Fruit fly (Drosophila melanogaster) whole organism, embryonic: ENCODE results near the gene Hip14.

Experiments used
- Ada2b ChIP-seq: fragments of 200-800 bp; sonication (Bioruptor generic); IDR thresholded peaks from 2 replicates; pipeline ENCODE4 v1.3.6; 2022; ENCODE audit warnings: missing biosample characterization, missing genetic modification characterization
- Adf1 ChIP-seq: fragments of 200-800 bp; sonication (Bioruptor generic); IDR thresholded peaks from 2 replicates; pipeline ENCODE4 v1.3.6; 2022; ENCODE audit warnings: missing biosample characterization, missing genetic modification characterization
- Asciz ChIP-seq: fragments of 200-800 bp; sonication (Bioruptor generic); optimal IDR thresholded peaks from 2 replicates; lab custom pipeline; 2017; ENCODE audit warnings: missing biosample characterization, mild to moderate bottlenecking, missing genetic modification characterization, missing genetic modification reagents
- Awh ChIP-seq: fragments of 200-800 bp; sonication (Bioruptor generic); IDR thresholded peaks from 2 replicates; pipeline ENCODE4, ENCODE4 v1.3.6; 2022; ENCODE audit warnings: missing biosample characterization, missing genetic modification characterization
- CG11247 ChIP-seq: fragments of 200-800 bp; sonication (Bioruptor generic); IDR thresholded peaks from 2 replicates; pipeline ENCODE4 v1.3.6; 2022; ENCODE audit warnings: missing biosample characterization, missing genetic modification characterization
- CG12104 ChIP-seq: fragments of 200-800 bp; sonication (Bioruptor generic); optimal IDR thresholded peaks from 3 replicates; lab custom pipeline; 2016; ENCODE audit warnings: missing biosample characterization, missing genetic modification characterization
- CG12236 ChIP-seq: fragments of 200-800 bp; sonication (Bioruptor generic); optimal IDR thresholded peaks from 2 replicates; lab custom pipeline; 2016; ENCODE audit warnings: missing biosample characterization, missing genetic modification characterization
- CG12659 ChIP-seq: fragments of 200-800 bp; sonication (Bioruptor generic); optimal IDR thresholded peaks from 3 replicates; lab custom pipeline; 2017; ENCODE audit warnings: mild to moderate bottlenecking, missing biosample characterization, missing genetic modification reagents, missing genetic modification characterization
- CG14014 ChIP-seq: fragments of 200-800 bp; sonication (Bioruptor generic); IDR thresholded peaks from 2 replicates; pipeline ENCODE4 v1.3.6; 2022; ENCODE audit warnings: missing biosample characterization, missing genetic modification characterization
- CG15073 ChIP-seq: fragments of 200-800 bp; sonication (Bioruptor generic); optimal IDR thresholded peaks from 2 replicates; lab custom pipeline; 2016; ENCODE audit warnings: missing biosample characterization, missing genetic modification characterization
- CG17361 ChIP-seq: fragments of 200-800 bp; sonication (Bioruptor generic); IDR thresholded peaks from 3 replicates; pipeline ENCODE4 v1.3.6; 2022; ENCODE audit warnings: missing biosample characterization, missing genetic modification characterization
- CG17802 ChIP-seq: fragments of 200-800 bp; sonication (Bioruptor generic); optimal IDR thresholded peaks from 2 replicates; lab custom pipeline; 2018; ENCODE audit warnings: missing biosample characterization, mild to moderate bottlenecking, missing genetic modification characterization, moderate library complexity
- CG2199 ChIP-seq: fragments of 200-800 bp; sonication (Bioruptor generic); IDR thresholded peaks from 3 replicates; pipeline ENCODE4 v1.3.6; 2022; ENCODE audit warnings: missing biosample characterization, missing genetic modification characterization
- CG2712 ChIP-seq: fragments of 200-800 bp; optimal IDR thresholded peaks from 3 replicates; lab custom pipeline; 2019; ENCODE audit warnings: missing biosample characterization, mild to moderate bottlenecking, missing genetic modification characterization, moderate library complexity
- CG3407 ChIP-seq: fragments of 200-800 bp; sonication (Bioruptor generic); optimal IDR thresholded peaks from 2 replicates; lab custom pipeline; 2018; ENCODE audit warnings: missing biosample characterization, mild to moderate bottlenecking, missing genetic modification characterization
- CG4282 ChIP-seq: fragments of 200-800 bp; sonication (Bioruptor generic); optimal IDR thresholded peaks from 2 replicates; lab custom pipeline; 2016; ENCODE audit warnings: missing biosample characterization, missing genetic modification characterization
- CG4404 ChIP-seq: fragments of 200-800 bp; sonication (Bioruptor generic); IDR thresholded peaks from 2 replicates; pipeline ENCODE4 v1.3.6; 2022; ENCODE audit warnings: missing biosample characterization, missing genetic modification characterization
- CG4424 ChIP-seq: fragments of 200-800 bp; sonication (Bioruptor generic); optimal IDR thresholded peaks from 3 replicates; lab custom pipeline; 2016; ENCODE audit warnings: missing biosample characterization, missing genetic modification characterization
- CG6791 ChIP-seq: fragments of 200-800 bp; sonication (Bioruptor generic); IDR thresholded peaks from 3 replicates; pipeline ENCODE4 v1.3.6; 2022; ENCODE audit warnings: missing biosample characterization, missing genetic modification characterization; ENCODE audit not compliant: partially characterized antibody
- CG7372 ChIP-seq: fragments of 200-800 bp; sonication (Bioruptor generic); IDR thresholded peaks from 2 replicates; pipeline ENCODE4 v1.3.6; 2022; ENCODE audit warnings: missing biosample characterization, missing genetic modification characterization
- CHES-1-like ChIP-seq: fragments of 200-800 bp; sonication (Bioruptor generic); optimal IDR thresholded peaks from 2 replicates; lab custom pipeline; 2016; ENCODE audit warnings: missing biosample characterization, missing genetic modification characterization
- Dbx ChIP-seq: fragments of 200-800 bp; sonication (Bioruptor generic); IDR thresholded peaks from 3 replicates; pipeline ENCODE4 v1.3.6; 2022; ENCODE audit warnings: missing biosample characterization, missing genetic modification characterization
- Dll ChIP-seq: fragments of 200-800 bp; sonication (Bioruptor generic); IDR thresholded peaks from 4 replicates; pipeline ENCODE4 v1.3.6; 2022; ENCODE audit warnings: missing biosample characterization, missing genetic modification characterization; ENCODE audit not compliant: partially characterized antibody
- Fer1 ChIP-seq: fragments of 200-800 bp; sonication (Bioruptor generic); optimal IDR thresholded peaks from 2 replicates; lab custom pipeline; 2017; ENCODE audit warnings: missing biosample characterization, mild to moderate bottlenecking, missing genetic modification characterization
- Hmx ChIP-seq: fragments of 200-800 bp; sonication (Bioruptor generic); optimal IDR thresholded peaks from 2 replicates; lab custom pipeline; 2016; ENCODE audit warnings: missing biosample characterization, missing genetic modification characterization
- Mad ChIP-seq: fragments of 200-800 bp; sonication (Bioruptor generic); optimal IDR thresholded peaks from 2 replicates; lab custom pipeline; 2016; ENCODE audit warnings: missing biosample characterization, missing genetic modification characterization
- Nf-YA ChIP-seq: fragments of 200-800 bp; sonication (Bioruptor generic); IDR thresholded peaks from 2 replicates; pipeline ENCODE4 v1.3.6; 2022; ENCODE audit warnings: missing biosample characterization, missing genetic modification characterization
- NfI ChIP-seq: fragments of 200-800 bp; sonication (Bioruptor generic); optimal IDR thresholded peaks from 3 replicates; lab custom pipeline; 2018; ENCODE audit warnings: missing biosample characterization, mild to moderate bottlenecking, missing genetic modification characterization, moderate library complexity
- Ravus ChIP-seq: fragments of 200-800 bp; sonication (Bioruptor generic); IDR thresholded peaks from 2 replicates; pipeline ENCODE4 v1.3.6; 2022; ENCODE audit warnings: missing biosample characterization, missing genetic modification characterization
- Stat92E ChIP-seq, 3 experiments: fragments of >200 bp in 2 of 3; fragments of 200-800 bp in 1 of 3; sonication (Bioruptor generic) in 1 of 3; optimal IDR thresholded peaks; 2 replicates each; lab custom pipeline; 2017 to 2019; ENCODE audit warnings: missing biosample characterization in 3 of 3, missing genetic modification characterization in 3 of 3, mild to moderate bottlenecking in 1 of 3, moderate library complexity in 1 of 3
- br ChIP-seq: fragments of >200 bp; optimal IDR thresholded peaks from 2 replicates; lab custom pipeline; 2017
- btn ChIP-seq: fragments of 200-800 bp; sonication (Bioruptor generic); optimal IDR thresholded peaks from 2 replicates; lab custom pipeline; 2016; ENCODE audit warnings: missing biosample characterization, missing genetic modification characterization
- chinmo ChIP-seq: fragments of 200-800 bp; sonication (Bioruptor generic); IDR thresholded peaks from 4 replicates; pipeline ENCODE4 v1.3.6; 2022; ENCODE audit warnings: missing biosample characterization, missing genetic modification characterization; ENCODE audit not compliant: partially characterized antibody
- dati ChIP-seq: fragments of 200-800 bp; sonication (Bioruptor generic); IDR thresholded peaks from 2 replicates; pipeline ENCODE4 v1.3.6; 2022; ENCODE audit warnings: missing biosample characterization, missing genetic modification characterization
- dmrt11E ChIP-seq: fragments of 200-800 bp; sonication (Bioruptor generic); optimal IDR thresholded peaks from 3 replicates; lab custom pipeline; 2018; ENCODE audit warnings: missing biosample characterization, mild to moderate bottlenecking, missing genetic modification characterization, moderate library complexity
- exex ChIP-seq: fragments of 200-800 bp; sonication (Bioruptor generic); optimal IDR thresholded peaks from 4 replicates; lab custom pipeline; 2018; ENCODE audit warnings: missing biosample characterization, mild to moderate bottlenecking, missing genetic modification characterization, moderate library complexity
- gsb ChIP-seq: fragments of 200-800 bp; sonication (Bioruptor generic); IDR thresholded peaks from 2 replicates; pipeline ENCODE4 v1.3.6; 2022; ENCODE audit warnings: missing biosample characterization, missing genetic modification characterization
- lab ChIP-seq: fragments of 200-800 bp; sonication (Bioruptor generic); optimal IDR thresholded peaks from 3 replicates; lab custom pipeline; 2017; ENCODE audit warnings: missing biosample characterization, missing genetic modification characterization, mild to moderate bottlenecking, moderate library complexity, missing genetic modification reagents
- nerfin-1 ChIP-seq: fragments of 200-800 bp; sonication (Bioruptor generic); optimal IDR thresholded peaks from 3 replicates; lab custom pipeline; 2019; ENCODE audit warnings: missing biosample characterization, mild to moderate bottlenecking, missing genetic modification characterization, moderate library complexity
- nom ChIP-seq: fragments of 200-800 bp; sonication (Bioruptor generic); optimal IDR thresholded peaks from 2 replicates; lab custom pipeline; 2017; ENCODE audit warnings: missing biosample characterization, missing genetic modification characterization, mild to moderate bottlenecking, moderate library complexity, missing genetic modification reagents
- pfk ChIP-seq: fragments of 200-800 bp; sonication (Bioruptor generic); optimal IDR thresholded peaks from 2 replicates; lab custom pipeline; 2018; ENCODE audit warnings: missing biosample characterization, mild to moderate bottlenecking, missing genetic modification characterization, moderate library complexity
- rib ChIP-seq: fragments of 200-800 bp; sonication (Bioruptor generic); IDR thresholded peaks from 2 replicates; pipeline ENCODE4 v1.3.6; 2022; ENCODE audit warnings: missing biosample characterization, missing genetic modification characterization
- ro ChIP-seq: fragments of 200-800 bp; sonication (Bioruptor generic); IDR thresholded peaks from 2 replicates; pipeline ENCODE4 v1.3.6; 2022; ENCODE audit warnings: missing biosample characterization, missing genetic modification characterization
- schlank ChIP-seq: fragments of 200-800 bp; sonication (Bioruptor generic); optimal IDR thresholded peaks from 2 replicates; lab custom pipeline; 2018; ENCODE audit warnings: missing biosample characterization, mild to moderate bottlenecking, missing genetic modification characterization
- sisA ChIP-seq: fragments of 200-800 bp; sonication (Bioruptor generic); IDR thresholded peaks from 2 replicates; pipeline ENCODE4 v1.3.6; 2022; ENCODE audit warnings: missing biosample characterization, missing genetic modification characterization
- sqz ChIP-seq: fragments of 200-800 bp; sonication (Bioruptor generic); optimal IDR thresholded peaks from 3 replicates; lab custom pipeline; 2018; ENCODE audit warnings: missing biosample characterization, mild to moderate bottlenecking, missing genetic modification characterization
- trh ChIP-seq: fragments of 200-800 bp; sonication (Bioruptor generic); optimal IDR thresholded peaks from 2 replicates; lab custom pipeline; 2016; ENCODE audit warnings: missing biosample characterization, missing genetic modification characterization
- twi ChIP-seq: fragments of 200-800 bp; optimal IDR thresholded peaks from 2 replicates; lab custom pipeline; 2019; ENCODE audit warnings: missing biosample characterization, mild to moderate bottlenecking, missing genetic modification characterization, moderate library complexity
- zen2 ChIP-seq: fragments of 200-800 bp; sonication (Bioruptor generic); IDR thresholded peaks from 3 replicates; pipeline ENCODE4 v1.3.6; 2022; ENCODE audit warnings: missing biosample characterization, missing genetic modification characterization; ENCODE audit not compliant: partially characterized antibody
- zfh1 ChIP-seq: fragments of 200-800 bp; sonication (Bioruptor generic); IDR thresholded peaks from 3 replicates; pipeline ENCODE4 v1.3.6; 2022; ENCODE audit warnings: missing biosample characterization, missing genetic modification characterization
- zfh2 ChIP-seq: fragments of 200-800 bp; sonication (Bioruptor generic); optimal IDR thresholded peaks from 2 replicates; lab custom pipeline; 2016; ENCODE audit warnings: missing biosample characterization, missing genetic modification characterization

The Hip14 gene

dm6 chr3L:16001164-16001679 lies 13.2 kb downstream of the Hip14 start (continued):
- TF ChIP-seq Fer1 (GFP tag; lab: Kevin White, UChicago) (peak; percentile 93), CG6791 (GFP tag; lab: Robert Waterston, UW) (no peak), sisA (GFP tag; lab: Robert Waterston, UW) (no peak; the same call in 1 of the 2 replicates), NfI (GFP tag; lab: Kevin White, UChicago) (peak; percentile 84), nerfin-1 (tag; lab: Kevin White, UChicago) (peak; percentile 45), CG2712 (tag; lab: Kevin White, UChicago) (peak; percentile 68), zfh1 (GFP tag; lab: Robert Waterston, UW) (peak; percentile 49; the same call in 1 of the 3 replicates), dati (GFP tag; lab: Robert Waterston, UW) (no peak), CG17361 (GFP tag; lab: Robert Waterston, UW) (peak; percentile 75), CG4404 (no peak), gsb (GFP tag; lab: Robert Waterston, UW) (peak; percentile 58), zfh2 (peak; percentile 90), Dbx (GFP tag; lab: Robert Waterston, UW) (peak; percentile 75; the same call in 2 of the 3 replicates), CG12236 (GFP tag; lab: Kevin White, UChicago) (peak; percentile 29), Hmx (GFP tag; lab: Kevin White, UChicago) (peak; percentile 67), Mad (GFP tag; lab: Kevin White, UChicago) (peak; percentile 75), br (lab: Kevin White, UChicago) (no peak), Adf1 (GFP tag; lab: Robert Waterston, UW) (peak; percentile 60; the same call in 1 of the 2 replicates), trh (GFP tag; lab: Kevin White, UChicago) (no peak), Stat92E (GFP tag; optimal IDR thresholded peaks at IDR 0.05; lab: Kevin White, UChicago) (no peak), CG14014 (GFP tag; lab: Robert Waterston, UW) (peak; percentile 75), Asciz (GFP tag; lab: Kevin White, UChicago) (peak; percentile 22), twi (tag; lab: Kevin White, UChicago) (peak; percentile 14), CG4282 (peak; percentile 51), Ravus (GFP tag; lab: Robert Waterston, UW) (no peak), zen2 (GFP tag; lab: Robert Waterston, UW) (no peak), Ada2b (peak; percentile 68), chinmo (peak; percentile 75; the same call in 1 of the 4 replicates), CG17802 (tag; lab: Kevin White, UChicago) (no peak), CG12104 (GFP tag; lab: Kevin White, UChicago) (peak; percentile 44), CG12659 (GFP tag; lab: Kevin White, UChicago) (peak; percentile 87), schlank (tag; lab: Kevin White, UChicago) (peak; percentile 79), CG3407 (peak; percentile 27), ro (no peak), dmrt11E (no peak), exex (peak; percentile 63), pfk (no peak), CG11247 (peak; percentile 68), CG2199 (GFP tag; lab: Robert Waterston, UW) (no peak), CHES-1-like (GFP tag; lab: Kevin White, UChicago) (peak; percentile 87), CG7372 (peak; percentile 63), Dll (no peak), Awh (GFP tag; lab: Robert Waterston, UW) (no peak), nom (GFP tag; lab: Kevin White, UChicago) (no peak), Nf-YA (no peak), lab (peak; percentile 90), sqz (GFP tag; lab: Kevin White, UChicago) (peak; percentile 35), CG4424 (GFP tag; lab: Kevin White, UChicago) (peak; percentile 45), rib (GFP tag; lab: Robert Waterston, UW) (peak; percentile 63), btn (peak; percentile 32), CG15073 (GFP tag; lab: Kevin White, UChicago) (no peak)
